Fruit fly (Drosophila melanogaster) Kc167 (cell line): ENCODE measurements around the gene Reg-2.

Source experiments
- Myc ChIP-seq: fragments of >200 bp; optimal IDR thresholded peaks from 2 replicates; lab custom pipeline; 2017; ENCODE audit warnings: missing external identifiers
- Sin3A ChIP-seq: fragments of >200 bp; optimal IDR thresholded peaks from 2 replicates; lab custom pipeline; 2018; ENCODE audit warnings: missing external identifiers
- h ChIP-seq: fragments of >200 bp; optimal IDR thresholded peaks from 3 replicates; lab custom pipeline; 2018; ENCODE audit warnings: missing external identifiers
- insv ChIP-seq: fragments of >200 bp; optimal IDR thresholded peaks from 3 replicates; lab custom pipeline; 2018; ENCODE audit warnings: missing external identifiers
- psq ChIP-seq: fragments of >200 bp; optimal IDR thresholded peaks from 2 replicates; lab custom pipeline; 2017; ENCODE audit warnings: missing external identifiers
- ttk ChIP-seq: sonication (Bioruptor generic); optimal IDR thresholded peaks from 2 replicates; lab custom pipeline; 2017; ENCODE audit warnings: missing external identifiers

Reg-2 gene

dm6 chr3L:641436-641835 lies 35.1 kb upstream of the Reg-2 start:
- TF ChIP-seq Myc (lab: Kevin White, UChicago) (no peak), psq (no peak), insv (lab: Kevin White, UChicago) (no peak), ttk (no peak), h (no peak), Sin3A (lab: Kevin White, UChicago) (no peak)

dm6 chr3L:640324-640974 lies 34.1 kb upstream of the Reg-2 start:
- TF ChIP-seq psq (no peak), ttk (no peak), Sin3A (lab: Kevin White, UChicago) (no peak), h (no peak), Myc (lab: Kevin White, UChicago) (no peak), insv (lab: Kevin White, UChicago) (no peak)

- no peak for TF ChIP-seq Myc (lab: Kevin White, UChicago)
- TF ChIP-seq insv (lab: Kevin White, UChicago), result no peak
- TF ChIP-seq ttk, result no peak
- TF ChIP-seq Sin3A (lab: Kevin White, UChicago), result no peak
- TF ChIP-seq psq, result no peak
- no peak for TF ChIP-seq h
Observed at dm6 chr3L:639460-640103, 33.2 kb upstream of the Reg-2 start.

dm6 chr3L:638757-639353 lies 32.5 kb upstream of the Reg-2 start:
- TF ChIP-seq ttk (no peak), Myc (lab: Kevin White, UChicago) (no peak), h (no peak), Sin3A (lab: Kevin White, UChicago) (no peak)

DNA sequence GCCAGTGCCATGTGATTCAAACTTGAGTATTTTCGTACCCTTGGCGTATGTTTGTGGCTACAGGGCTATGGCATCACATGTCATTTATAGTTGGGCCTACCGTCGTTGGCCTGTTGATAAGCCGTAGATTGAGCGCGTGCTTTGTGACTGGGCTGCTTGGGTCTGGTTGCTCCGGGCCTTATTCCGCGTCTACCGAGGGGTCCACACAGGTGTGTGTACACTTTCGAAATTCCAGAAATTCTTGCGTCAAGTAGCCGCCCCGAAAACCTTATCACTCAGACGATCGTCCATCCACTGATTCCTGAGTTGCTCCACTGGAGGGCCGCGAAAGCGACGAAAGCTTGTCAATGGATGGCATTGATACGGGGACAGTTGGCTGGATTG lies 31.7 kb upstream of the Reg-2 start:
- TF ChIP-seq Sin3A (lab: Kevin White, UChicago) (no peak), psq (no peak), ttk (no peak), Myc (lab: Kevin White, UChicago) (no peak), h (no peak), insv (lab: Kevin White, UChicago) (no peak)

dm6 chr3L:637329-638030 lies 31.1 kb upstream of the Reg-2 start:
- TF ChIP-seq h (no peak), ttk (no peak), Sin3A (lab: Kevin White, UChicago) (no peak), psq (no peak), insv (lab: Kevin White, UChicago) (no peak), Myc (lab: Kevin White, UChicago) (no peak)

DNA sequence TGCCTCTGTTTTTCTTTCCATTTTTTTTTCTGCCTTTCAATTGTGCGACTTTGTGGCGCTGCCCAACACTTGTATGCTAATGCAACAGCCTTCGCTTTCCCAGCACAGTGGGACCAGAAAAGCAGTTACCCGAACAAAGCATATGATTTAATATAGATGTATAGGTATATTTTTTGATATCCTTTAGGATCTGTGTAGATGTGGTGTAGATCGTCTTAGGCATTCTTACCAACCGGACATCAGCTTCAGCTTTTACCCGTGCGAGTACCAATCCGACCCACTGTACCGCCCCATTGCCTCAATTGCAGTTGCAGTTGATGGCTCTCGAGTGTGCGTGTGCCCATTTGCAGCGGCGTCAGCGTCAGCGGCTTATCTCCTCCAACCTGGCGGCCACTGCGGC lies 30.1 kb upstream of the Reg-2 start:
- no peak for TF ChIP-seq Myc (lab: Kevin White, UChicago)
- no peak for TF ChIP-seq ttk
- no peak for TF ChIP-seq h
- no peak for TF ChIP-seq Sin3A (lab: Kevin White, UChicago)
- TF ChIP-seq psq, result no peak
- TF ChIP-seq insv (lab: Kevin White, UChicago), result no peak

- TF ChIP-seq psq (no peak), insv (lab: Kevin White, UChicago) (no peak), Myc (lab: Kevin White, UChicago) (no peak), ttk (no peak), Sin3A (lab: Kevin White, UChicago) (no peak), h (no peak)
Observed at dm6 chr3L:635529-635928, 29.2 kb upstream of the Reg-2 start.

dm6 chr3L:635016-635363 lies 28.6 kb upstream of the Reg-2 start:
- TF ChIP-seq psq, result no peak
- no peak for TF ChIP-seq insv (lab: Kevin White, UChicago)
- no peak for TF ChIP-seq ttk
- no peak for TF ChIP-seq Myc (lab: Kevin White, UChicago)
- TF ChIP-seq h, result no peak
- no peak for TF ChIP-seq Sin3A (lab: Kevin White, UChicago)

DNA sequence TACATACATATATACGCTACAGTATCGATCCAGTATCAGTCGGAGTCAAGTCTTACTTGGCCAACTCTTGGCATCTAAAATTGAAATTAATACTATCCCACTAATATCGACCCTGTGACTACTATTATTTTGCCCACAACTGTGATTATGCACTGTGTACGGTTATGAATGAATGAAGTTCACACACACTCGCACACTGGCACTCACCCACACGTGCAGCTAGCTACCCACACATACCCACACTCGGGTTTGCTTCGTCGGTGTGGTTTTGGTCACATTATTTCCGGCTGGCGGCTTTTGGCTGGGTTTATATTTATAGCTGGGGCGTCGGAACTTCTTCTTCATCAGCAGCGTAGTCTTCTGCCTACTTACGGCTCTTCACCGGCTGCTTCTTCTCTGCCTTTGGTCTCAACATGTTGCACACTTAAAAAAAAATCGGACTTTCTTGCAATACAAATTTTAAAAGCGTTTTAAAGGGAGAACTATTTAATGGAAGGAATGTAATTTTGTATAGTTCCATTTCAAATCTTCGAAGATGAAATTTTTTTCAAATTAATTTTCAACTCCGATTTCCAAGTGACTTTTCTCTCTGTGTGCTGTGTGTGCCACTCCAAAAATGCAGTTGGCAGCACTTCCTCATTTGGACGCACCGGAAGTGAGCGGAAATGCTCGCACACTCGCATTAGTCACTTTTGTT lies 28.1 kb upstream of the Reg-2 start:
- TF ChIP-seq h (peak; percentile 79), Myc (lab: Kevin White, UChicago) (no peak), psq (no peak), insv (lab: Kevin White, UChicago) (no peak), Sin3A (lab: Kevin White, UChicago) (no peak)

DNA sequence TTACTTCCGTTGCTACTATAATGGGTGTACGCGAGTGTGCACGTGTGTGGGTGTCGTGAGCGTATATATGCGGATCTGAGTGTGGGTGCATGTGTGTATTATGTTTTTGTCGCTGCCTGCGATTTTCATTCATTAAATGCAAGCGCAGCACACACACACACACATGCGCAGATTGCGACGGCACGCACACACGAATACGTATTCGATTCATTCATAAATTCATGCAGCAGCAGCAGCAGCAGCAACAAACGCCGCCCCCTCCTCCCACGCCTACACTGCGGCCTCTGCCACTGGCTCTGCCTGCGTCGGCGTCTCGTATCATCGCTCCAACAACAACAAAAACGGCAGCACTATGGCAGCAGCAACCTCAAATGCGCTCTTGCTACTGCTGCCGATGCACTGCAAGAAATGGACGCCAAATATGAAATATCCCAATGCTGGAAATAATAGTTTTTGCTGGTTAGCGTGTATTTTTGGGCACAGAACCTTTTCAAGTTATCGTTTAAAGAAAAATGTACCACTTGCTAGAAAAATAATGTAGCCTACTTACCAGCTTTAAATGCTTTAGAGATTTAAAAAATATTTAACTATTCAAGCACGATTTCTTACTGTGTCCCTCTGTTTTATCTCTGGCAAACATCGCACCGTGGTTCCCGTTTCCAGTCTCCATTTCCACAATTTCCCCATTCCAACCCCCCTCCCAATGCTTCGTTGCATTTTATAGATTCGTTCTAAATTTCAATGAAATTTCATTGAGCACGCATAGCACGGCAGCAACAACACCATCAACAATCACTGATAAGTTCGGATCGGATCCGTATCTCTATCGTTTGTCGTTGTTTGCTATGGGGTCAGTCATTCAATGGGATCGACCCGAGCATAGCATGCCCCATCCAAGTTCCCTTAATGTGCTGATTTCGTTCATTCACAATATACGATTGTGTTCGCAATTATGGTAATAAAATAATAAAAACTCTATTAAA lies 27.2 kb upstream of the Reg-2 start:
- TF ChIP-seq insv (lab: Kevin White, UChicago), result no peak
- TF ChIP-seq Sin3A (lab: Kevin White, UChicago), result no peak
- no peak for TF ChIP-seq Myc (lab: Kevin White, UChicago)
- TF ChIP-seq psq, result no peak
- TF ChIP-seq ttk, result no peak
- TF ChIP-seq h, result no peak
